Worm (Caenorhabditis elegans) whole organism, L4/young adult: ENCODE results near the gene tag-250.
A peak's percentile ranks its signal among the peaks of the same experiment; 100 is the strongest.

Experiments used
- W03F9.2 ChIP-seq: fragments of 150-350 bp; optimal IDR thresholded peaks from 2 replicates; lab custom pipeline; 2014; ENCODE audit warnings: missing biosample characterization, missing genetic modification characterization
- dao-5 ChIP-seq: sonication (generic microtip); optimal IDR thresholded peaks from 2 replicates; lab custom pipeline; 2016; ENCODE audit warnings: missing genotype, missing genetic modification characterization, moderate library complexity, missing compliant biosample characterization
- him-1 ChIP-seq: sonication (generic microtip); optimal IDR thresholded peaks from 2 replicates; lab custom pipeline; 2016; ENCODE audit warnings: missing genotype, missing genetic modification reagents, missing genetic modification characterization, missing compliant biosample characterization

ce11 chrIII:7928549-7929129 is 3.9 kb upstream of the tag-250 start, which contains the start of the genes C29E4.13 and npp-15:
- TF ChIP-seq W03F9.2 = peak; percentile 53
- no peak for TF ChIP-seq dao-5 (tag; lab: Kevin White, UChicago)
- no peak for TF ChIP-seq him-1 (tag; lab: Kevin White, UChicago)
